Fruit fly (Drosophila melanogaster) whole organism, embryonic: ENCODE data around the gene CG14439.
A peak's percentile ranks its signal among the peaks of the same experiment; 100 is the strongest.

ENCODE experiments used
- ATbp ChIP-seq: fragments of 200-800 bp; sonication (Bioruptor generic); optimal IDR thresholded peaks from 2 replicates; lab custom pipeline; 2017; ENCODE audit warnings: missing biosample characterization, mild to moderate bottlenecking, missing genetic modification characterization, missing genetic modification reagents
- Abd-B ChIP-seq: fragments of 200-800 bp; sonication (Bioruptor generic); optimal IDR thresholded peaks from 2 replicates; lab custom pipeline; 2018; ENCODE audit warnings: missing biosample characterization, mild to moderate bottlenecking, missing genetic modification characterization, moderate library complexity
- Atf-2 ChIP-seq: fragments of 200-800 bp; sonication (Bioruptor generic); optimal IDR thresholded peaks from 2 replicates; lab custom pipeline; 2016; ENCODE audit warnings: missing biosample characterization, missing genetic modification characterization
- Atf3 ChIP-seq: fragments of 200-800 bp; sonication (Bioruptor generic); optimal IDR thresholded peaks from 3 replicates; lab custom pipeline; 2016; ENCODE audit warnings: missing biosample characterization, missing genetic modification characterization
- B-H2 ChIP-seq: fragments of 200-800 bp; sonication (Bioruptor generic); optimal IDR thresholded peaks from 2 replicates; lab custom pipeline; 2018; ENCODE audit warnings: missing biosample characterization, mild to moderate bottlenecking, missing genetic modification characterization
- CG10274 ChIP-seq: fragments of 200-800 bp; sonication (Bioruptor generic); optimal IDR thresholded peaks from 3 replicates; lab custom pipeline; 2017; ENCODE audit warnings: missing biosample characterization, mild to moderate bottlenecking, missing genetic modification characterization
- CG11093 ChIP-seq: fragments of 200-800 bp; sonication (Bioruptor generic); IDR thresholded peaks from 3 replicates; pipeline ENCODE4 v1.3.6; 2022; ENCODE audit warnings: missing biosample characterization, missing genetic modification characterization
- CG2199 ChIP-seq: fragments of 200-800 bp; sonication (Bioruptor generic); IDR thresholded peaks from 3 replicates; pipeline ENCODE4 v1.3.6; 2022; ENCODE audit warnings: missing biosample characterization, missing genetic modification characterization
- CG31224 ChIP-seq: fragments of 200-800 bp; sonication (Bioruptor generic); IDR thresholded peaks from 2 replicates; pipeline ENCODE4 v1.3.6; 2022; ENCODE audit warnings: missing biosample characterization, missing genetic modification characterization
- CG31365 ChIP-seq: fragments of 200-800 bp; sonication (Bioruptor generic); optimal IDR thresholded peaks from 2 replicates; lab custom pipeline; 2018; ENCODE audit warnings: missing biosample characterization, mild to moderate bottlenecking, missing genetic modification characterization
- CG31388 ChIP-seq: fragments of 200-800 bp; sonication (Bioruptor generic); optimal IDR thresholded peaks from 2 replicates; lab custom pipeline; 2016; ENCODE audit warnings: missing biosample characterization, missing genetic modification characterization
- CG32532 ChIP-seq: fragments of 200-800 bp; sonication (Bioruptor generic); IDR thresholded peaks from 2 replicates; pipeline ENCODE4 v1.3.6; 2022; ENCODE audit warnings: missing biosample characterization, missing genetic modification characterization
- CG32772 ChIP-seq: fragments of 200-800 bp; sonication (Bioruptor generic); IDR thresholded peaks from 2 replicates; pipeline ENCODE4 v1.3.6; 2022; ENCODE audit warnings: missing biosample characterization, missing genetic modification characterization
- CG5180 ChIP-seq: fragments of 200-800 bp; sonication (Bioruptor generic); optimal IDR thresholded peaks from 3 replicates; lab custom pipeline; 2017; ENCODE audit warnings: missing biosample characterization, missing genetic modification characterization, mild to moderate bottlenecking, moderate library complexity, missing genetic modification reagents
- CG7372 ChIP-seq: fragments of 200-800 bp; sonication (Bioruptor generic); IDR thresholded peaks from 2 replicates; pipeline ENCODE4 v1.3.6; 2022; ENCODE audit warnings: missing biosample characterization, missing genetic modification characterization
- CG7963 ChIP-seq: fragments of 200-800 bp; sonication (Bioruptor generic); IDR thresholded peaks from 3 replicates; pipeline ENCODE4 v1.3.6; 2022; ENCODE audit warnings: missing biosample characterization, missing genetic modification characterization; ENCODE audit not compliant: partially characterized antibody
- CG8765 ChIP-seq: fragments of 200-800 bp; sonication (Bioruptor generic); IDR thresholded peaks from 2 replicates; pipeline ENCODE4 v1.3.6; 2022; ENCODE audit warnings: missing biosample characterization, missing genetic modification characterization
- CG8924 ChIP-seq: fragments of 200-800 bp; optimal IDR thresholded peaks from 3 replicates; lab custom pipeline; 2019; ENCODE audit warnings: missing biosample characterization, mild to moderate bottlenecking, missing genetic modification characterization, moderate library complexity
- Fer3 ChIP-seq: fragments of 200-800 bp; sonication (Bioruptor generic); optimal IDR thresholded peaks from 2 replicates; lab custom pipeline; 2018; ENCODE audit warnings: missing biosample characterization, mild to moderate bottlenecking, missing genetic modification characterization, moderate library complexity
- Gug ChIP-seq: fragments of 200-800 bp; sonication (Bioruptor generic); IDR thresholded peaks from 4 replicates; pipeline ENCODE4 v1.3.6; 2022; ENCODE audit warnings: missing biosample characterization, missing genetic modification characterization
- H2.0 ChIP-seq: fragments of 200-800 bp; sonication (Bioruptor generic); IDR thresholded peaks from 2 replicates; pipeline ENCODE4 v1.3.6; 2022; ENCODE audit warnings: missing biosample characterization, missing genetic modification characterization
- Hand ChIP-seq: fragments of 200-800 bp; sonication (Bioruptor generic); optimal IDR thresholded peaks from 2 replicates; lab custom pipeline; 2017; ENCODE audit warnings: mild to moderate bottlenecking, missing biosample characterization, missing genetic modification reagents, missing genetic modification characterization
- Lpt ChIP-seq: fragments of >200 bp; optimal IDR thresholded peaks from 2 replicates; lab custom pipeline; 2018; ENCODE audit warnings: missing biosample characterization, missing genetic modification characterization
- MTF-1 ChIP-seq: fragments of 200-800 bp; sonication (Bioruptor generic); optimal IDR thresholded peaks from 2 replicates; lab custom pipeline; 2018; ENCODE audit warnings: missing biosample characterization, mild to moderate bottlenecking, missing genetic modification characterization, borderline replicate concordance
- Nf-YC ChIP-seq: fragments of 200-800 bp; optimal IDR thresholded peaks from 3 replicates; lab custom pipeline; 2019; ENCODE audit warnings: missing biosample characterization, mild to moderate bottlenecking, missing genetic modification characterization, moderate library complexity
- Oli ChIP-seq: fragments of 200-800 bp; sonication (Bioruptor generic); optimal IDR thresholded peaks from 2 replicates; lab custom pipeline; 2018; ENCODE audit warnings: missing biosample characterization, mild to moderate bottlenecking, missing genetic modification characterization, moderate library complexity
- Optix ChIP-seq: fragments of 200-800 bp; sonication (Bioruptor generic); IDR thresholded peaks from 3 replicates; pipeline ENCODE4 v1.3.6; 2022; ENCODE audit warnings: missing biosample characterization, missing genetic modification characterization
- Taf1 ChIP-seq: fragments of 200-800 bp; sonication (Bioruptor generic); IDR thresholded peaks from 2 replicates; pipeline ENCODE4 v1.3.6; 2022; ENCODE audit warnings: missing biosample characterization, missing genetic modification characterization
- abd-A ChIP-seq: fragments of 200-800 bp; sonication (Bioruptor generic); optimal IDR thresholded peaks from 3 replicates; lab custom pipeline; 2019; ENCODE audit warnings: missing biosample characterization, mild to moderate bottlenecking, missing genetic modification characterization, moderate library complexity
- ap ChIP-seq: fragments of 200-800 bp; sonication (Bioruptor generic); IDR thresholded peaks from 2 replicates; pipeline ENCODE4 v1.3.6; 2022; ENCODE audit warnings: missing biosample characterization, missing genetic modification characterization
- bigmax ChIP-seq: fragments of 200-800 bp; sonication (Bioruptor generic); optimal IDR thresholded peaks from 2 replicates; lab custom pipeline; 2018; ENCODE audit warnings: missing biosample characterization, mild to moderate bottlenecking, missing genetic modification characterization
- bowl ChIP-seq: fragments of 200-800 bp; sonication (Bioruptor generic); IDR thresholded peaks from 2 replicates; pipeline ENCODE4 v1.3.6; 2022; ENCODE audit warnings: missing biosample characterization, missing genetic modification characterization
- cg ChIP-seq: fragments of 200-800 bp; sonication (Bioruptor generic); optimal IDR thresholded peaks from 3 replicates; lab custom pipeline; 2019; ENCODE audit warnings: missing biosample characterization, mild to moderate bottlenecking, missing genetic modification characterization, moderate library complexity
- dati ChIP-seq: fragments of 200-800 bp; sonication (Bioruptor generic); IDR thresholded peaks from 2 replicates; pipeline ENCODE4 v1.3.6; 2022; ENCODE audit warnings: missing biosample characterization, missing genetic modification characterization
- dmrt11E ChIP-seq: fragments of 200-800 bp; sonication (Bioruptor generic); optimal IDR thresholded peaks from 3 replicates; lab custom pipeline; 2018; ENCODE audit warnings: missing biosample characterization, mild to moderate bottlenecking, missing genetic modification characterization, moderate library complexity
- gsb ChIP-seq: fragments of 200-800 bp; sonication (Bioruptor generic); IDR thresholded peaks from 2 replicates; pipeline ENCODE4 v1.3.6; 2022; ENCODE audit warnings: missing biosample characterization, missing genetic modification characterization
- kay ChIP-seq: fragments of 200-800 bp; sonication (Bioruptor generic); optimal IDR thresholded peaks from 2 replicates; lab custom pipeline; 2016; ENCODE audit warnings: missing biosample characterization, missing genetic modification characterization
- lab ChIP-seq: fragments of 200-800 bp; sonication (Bioruptor generic); optimal IDR thresholded peaks from 3 replicates; lab custom pipeline; 2017; ENCODE audit warnings: missing biosample characterization, missing genetic modification characterization, mild to moderate bottlenecking, moderate library complexity, missing genetic modification reagents
- mam ChIP-seq: fragments of 200-800 bp; sonication (Bioruptor generic); optimal IDR thresholded peaks from 3 replicates; lab custom pipeline; 2016; ENCODE audit warnings: missing biosample characterization, missing genetic modification characterization
- mirr ChIP-seq: fragments of 200-800 bp; sonication (Bioruptor generic); optimal IDR thresholded peaks from 3 replicates; lab custom pipeline; 2018; ENCODE audit warnings: missing biosample characterization, mild to moderate bottlenecking, missing genetic modification characterization
- nau ChIP-seq: fragments of 200-800 bp; sonication (Bioruptor generic); optimal IDR thresholded peaks from 3 replicates; lab custom pipeline; 2017; ENCODE audit warnings: missing biosample characterization, mild to moderate bottlenecking, missing genetic modification characterization, missing genetic modification reagents
- odd ChIP-seq: fragments of 200-800 bp; sonication (Bioruptor generic); optimal IDR thresholded peaks from 2 replicates; lab custom pipeline; 2017; ENCODE audit warnings: missing biosample characterization, mild to moderate bottlenecking, missing genetic modification characterization
- pan ChIP-seq, 4 experiments: fragments of >200 bp in 3 of 4; fragments of 200-800 bp in 1 of 4; sonication (Bioruptor generic) in 1 of 4; optimal IDR thresholded peaks in 3 of 4; IDR thresholded peaks in 1 of 4; 2 replicates each; pipeline versions ENCODE4 v1.3.6 to Lab custom; 2017 to 2022; ENCODE audit warnings: missing biosample characterization in 2 of 4, missing genetic modification characterization in 2 of 4, mixed read lengths in 1 of 4
- ranshi ChIP-seq: fragments of 200-800 bp; sonication (Bioruptor generic); IDR thresholded peaks from 2 replicates; pipeline ENCODE4 v1.3.6; 2022; ENCODE audit warnings: missing biosample characterization, missing genetic modification characterization
- rib ChIP-seq: fragments of 200-800 bp; sonication (Bioruptor generic); IDR thresholded peaks from 2 replicates; pipeline ENCODE4 v1.3.6; 2022; ENCODE audit warnings: missing biosample characterization, missing genetic modification characterization
- sc ChIP-seq, 3 experiments: fragments of >200 bp in 2 of 3; fragments of 200-800 bp in 1 of 3; sonication (Bioruptor generic) in 1 of 3; optimal IDR thresholded peaks; 2 replicates in 2 of 3; 3 replicates in 1 of 3; lab custom pipeline; 2017; ENCODE audit warnings: mild to moderate bottlenecking in 1 of 3, missing biosample characterization in 1 of 3, missing genetic modification characterization in 1 of 3, missing genetic modification reagents in 1 of 3
- schlank ChIP-seq: fragments of 200-800 bp; sonication (Bioruptor generic); optimal IDR thresholded peaks from 2 replicates; lab custom pipeline; 2018; ENCODE audit warnings: missing biosample characterization, mild to moderate bottlenecking, missing genetic modification characterization
- sens ChIP-seq: fragments of 200-800 bp; sonication (Bioruptor generic); peaks from one replicate; lab custom pipeline; 2016; ENCODE audit warnings: missing biosample characterization, missing genetic modification characterization
- so ChIP-seq: fragments of 200-800 bp; sonication (Bioruptor generic); IDR thresholded peaks from 3 replicates; pipeline ENCODE4 v1.3.6; 2022; ENCODE audit warnings: missing biosample characterization, missing genetic modification characterization
- unc-4 ChIP-seq: fragments of 200-800 bp; sonication (Bioruptor generic); IDR thresholded peaks from 2 replicates; pipeline ENCODE4 v1.3.6; 2022; ENCODE audit warnings: missing biosample characterization, missing genetic modification characterization; ENCODE audit not compliant: partially characterized antibody
- zen ChIP-seq: fragments of 200-800 bp; sonication (Bioruptor generic); optimal IDR thresholded peaks from 3 replicates; lab custom pipeline; 2018; ENCODE audit warnings: missing biosample characterization, mild to moderate bottlenecking, missing genetic modification characterization, moderate library complexity

Gene CG14439

dm6 chrX:6702591-6702990 lies 44.8 kb upstream of the CG14439 start (continued):
- TF ChIP-seq nau (GFP tag; lab: Kevin White, UChicago) (no peak), rib (GFP tag; lab: Robert Waterston, UW) (no peak), mirr (GFP tag; lab: Kevin White, UChicago) (no peak), CG11093 (GFP tag; lab: Robert Waterston, UW) (no peak), Lpt (GFP tag; lab: Kevin White, UChicago) (no peak), lab (no peak), Taf1 (GFP tag; lab: Robert Waterston, UW) (no peak), CG5180 (GFP tag; lab: Kevin White, UChicago) (peak; percentile 52), pan (optimal IDR thresholded peaks at IDR 0.05; lab: Kevin White, UChicago) (no peak), pan (GFP tag; optimal IDR thresholded peaks at IDR 0.05 in 1 of 2, IDR thresholded peaks at IDR 0.05 in 1 of 2) (no peak), abd-A (peak; percentile 29), CG7963 (GFP tag; lab: Robert Waterston, UW) (no peak), CG32772 (GFP tag; lab: Robert Waterston, UW) (0 out of 2 replicates have a peak, but pooled peaks have one; percentile 30), Atf3 (GFP tag; lab: Kevin White, UChicago) (no peak), Atf-2 (no peak), CG32532 (GFP tag; lab: Robert Waterston, UW) (no peak), MTF-1 (GFP tag; lab: Kevin White, UChicago) (no peak), ap (GFP tag; lab: Robert Waterston, UW) (no peak), CG8765 (GFP tag; lab: Robert Waterston, UW) (no peak), zen (no peak), Optix (GFP tag; lab: Robert Waterston, UW) (no peak), so (GFP tag; lab: Robert Waterston, UW) (no peak), Hand (GFP tag; lab: Kevin White, UChicago) (no peak), Abd-B (GFP tag; lab: Kevin White, UChicago) (no peak), dmrt11E (tag; lab: Kevin White, UChicago) (no peak), gsb (GFP tag; lab: Robert Waterston, UW) (no peak), dati (GFP tag; lab: Robert Waterston, UW) (no peak), Fer3 (tag; lab: Kevin White, UChicago) (no peak), Gug (GFP tag; lab: Robert Waterston, UW) (no peak), bigmax (GFP tag; lab: Kevin White, UChicago) (no peak), H2.0 (GFP tag; lab: Robert Waterston, UW) (no peak), kay (GFP tag; lab: Kevin White, UChicago) (no peak), cg (GFP tag; lab: Kevin White, UChicago) (peak; percentile 86), ATbp (GFP tag; lab: Kevin White, UChicago) (peak; percentile 34), ranshi (GFP tag; lab: Robert Waterston, UW) (no peak), bowl (GFP tag; lab: Robert Waterston, UW) (no peak), sc (optimal IDR thresholded peaks at IDR 0.05; lab: Kevin White, UChicago) (no peak), sc (GFP tag; optimal IDR thresholded peaks at IDR 0.05; lab: Kevin White, UChicago) (no peak), B-H2 (no peak), unc-4 (GFP tag; lab: Robert Waterston, UW) (no peak), CG31224 (GFP tag; lab: Robert Waterston, UW) (no peak), schlank (tag; lab: Kevin White, UChicago) (no peak), Oli (tag; lab: Kevin White, UChicago) (no peak), sens (GFP tag; lab: Kevin White, UChicago) (no peak), odd (GFP tag; lab: Kevin White, UChicago) (no peak), CG2199 (GFP tag; lab: Robert Waterston, UW) (0 out of 3 replicates have a peak, but pooled peaks have one; percentile 59), CG31365 (tag; lab: Kevin White, UChicago) (no peak), CG8924 (tag; lab: Kevin White, UChicago) (peak; percentile 50), mam (GFP tag; lab: Kevin White, UChicago) (no peak), CG7372 (GFP tag; lab: Robert Waterston, UW) (no peak), CG31388 (no peak), Nf-YC (no peak), CG10274 (GFP tag; lab: Kevin White, UChicago) (no peak)
